Fruit fly (Drosophila melanogaster) whole organism, embryonic: ENCODE measurements around the gene Mlc1.
A peak's percentile ranks its signal among the peaks of the same experiment; 100 is the strongest.

Experiments used
- Atf-2 ChIP-seq: fragments of 200-800 bp; sonication (Bioruptor generic); optimal IDR thresholded peaks from 2 replicates; lab custom pipeline; 2016; ENCODE audit warnings: missing biosample characterization, missing genetic modification characterization
- Atf6 ChIP-seq: fragments of 200-800 bp; sonication (Bioruptor generic); IDR thresholded peaks from 2 replicates; pipeline ENCODE4 v1.3.6; 2022; ENCODE audit warnings: missing biosample characterization, missing genetic modification characterization
- CG1024 ChIP-seq: fragments of 200-800 bp; sonication (Bioruptor generic); IDR thresholded peaks from 2 replicates; pipeline ENCODE4 v1.3.6; 2022; ENCODE audit warnings: missing biosample characterization, missing genetic modification characterization
- CG10274 ChIP-seq: fragments of 200-800 bp; sonication (Bioruptor generic); optimal IDR thresholded peaks from 3 replicates; lab custom pipeline; 2017; ENCODE audit warnings: missing biosample characterization, mild to moderate bottlenecking, missing genetic modification characterization
- CG10366 ChIP-seq: fragments of 200-800 bp; sonication (Bioruptor generic); IDR thresholded peaks from 2 replicates; pipeline ENCODE4 v1.3.6; 2022; ENCODE audit warnings: missing biosample characterization, missing genetic modification characterization
- CG11560 ChIP-seq: fragments of 200-800 bp; sonication (Bioruptor generic); IDR thresholded peaks from 3 replicates; pipeline ENCODE4 v1.3.6; 2022; ENCODE audit warnings: missing biosample characterization, missing genetic modification characterization
- CG1233 ChIP-seq: fragments of 200-800 bp; sonication (Bioruptor generic); optimal IDR thresholded peaks from 4 replicates; lab custom pipeline; 2018; ENCODE audit warnings: missing biosample characterization, mild to moderate bottlenecking, missing genetic modification characterization
- CG12391 ChIP-seq: fragments of 200-800 bp; sonication (Bioruptor generic); optimal IDR thresholded peaks from 3 replicates; lab custom pipeline; 2018; ENCODE audit warnings: missing biosample characterization, mild to moderate bottlenecking, missing genetic modification characterization, moderate library complexity
- CG14860 ChIP-seq: fragments of 200-800 bp; sonication (Bioruptor generic); IDR thresholded peaks from 3 replicates; pipeline ENCODE4 v1.3.6; 2022; ENCODE audit warnings: missing biosample characterization, missing genetic modification characterization; ENCODE audit not compliant: partially characterized antibody
- CG14965 ChIP-seq: fragments of 200-800 bp; sonication (Bioruptor generic); optimal IDR thresholded peaks from 2 replicates; lab custom pipeline; 2016; ENCODE audit warnings: missing biosample characterization, missing genetic modification characterization, borderline replicate concordance
- CG1529 ChIP-seq: fragments of 200-800 bp; sonication (Bioruptor generic); optimal IDR thresholded peaks from 3 replicates; lab custom pipeline; 2018; ENCODE audit warnings: missing biosample characterization, missing genetic modification characterization
- CG15696 ChIP-seq: fragments of 200-800 bp; sonication (Bioruptor generic); optimal IDR thresholded peaks from 2 replicates; lab custom pipeline; 2019; ENCODE audit warnings: missing biosample characterization, mild to moderate bottlenecking, missing genetic modification characterization, moderate library complexity
- CG17361 ChIP-seq: fragments of 200-800 bp; sonication (Bioruptor generic); IDR thresholded peaks from 3 replicates; pipeline ENCODE4 v1.3.6; 2022; ENCODE audit warnings: missing biosample characterization, missing genetic modification characterization
- CG17802 ChIP-seq: fragments of 200-800 bp; sonication (Bioruptor generic); optimal IDR thresholded peaks from 2 replicates; lab custom pipeline; 2018; ENCODE audit warnings: missing biosample characterization, mild to moderate bottlenecking, missing genetic modification characterization, moderate library complexity
- CG1792 ChIP-seq: fragments of 200-800 bp; sonication (Bioruptor generic); optimal IDR thresholded peaks from 2 replicates; lab custom pipeline; 2016; ENCODE audit warnings: missing biosample characterization, missing genetic modification characterization
- CG18476 ChIP-seq: fragments of 200-800 bp; sonication (Bioruptor generic); optimal IDR thresholded peaks from 2 replicates; lab custom pipeline; 2016; ENCODE audit warnings: missing biosample characterization, mild to moderate bottlenecking, missing genetic modification characterization
- CG3995 ChIP-seq: fragments of 200-800 bp; sonication (Bioruptor generic); optimal IDR thresholded peaks from 3 replicates; lab custom pipeline; 2016; ENCODE audit warnings: missing biosample characterization, missing genetic modification characterization
- CG7556 ChIP-seq: fragments of 200-800 bp; sonication (Bioruptor generic); optimal IDR thresholded peaks from 2 replicates; lab custom pipeline; 2017; ENCODE audit warnings: missing biosample characterization, mild to moderate bottlenecking, missing genetic modification characterization
- CG9797 ChIP-seq: fragments of 200-800 bp; sonication (Bioruptor generic); optimal IDR thresholded peaks from 3 replicates; lab custom pipeline; 2018; ENCODE audit warnings: missing biosample characterization, mild to moderate bottlenecking, missing genetic modification characterization
- Camta ChIP-seq: fragments of 200-800 bp; sonication (Bioruptor generic); optimal IDR thresholded peaks from 2 replicates; lab custom pipeline; 2016; ENCODE audit warnings: missing biosample characterization, missing genetic modification characterization
- CkIIα-i1 ChIP-seq: fragments of 200-800 bp; sonication (Bioruptor generic); IDR thresholded peaks from 2 replicates; pipeline ENCODE4 v1.3.6; 2022; ENCODE audit warnings: missing biosample characterization, missing genetic modification characterization
- D19B ChIP-seq: fragments of 200-800 bp; sonication (Bioruptor generic); optimal IDR thresholded peaks from 2 replicates; lab custom pipeline; 2017; ENCODE audit warnings: missing biosample characterization, mild to moderate bottlenecking, missing genetic modification characterization
- Dad ChIP-seq: fragments of 200-800 bp; sonication (Bioruptor generic); optimal IDR thresholded peaks from 3 replicates; lab custom pipeline; 2016; ENCODE audit warnings: missing biosample characterization, missing genetic modification characterization
- HmgZ ChIP-seq: fragments of 200-800 bp; sonication (Bioruptor generic); optimal IDR thresholded peaks from 2 replicates; lab custom pipeline; 2018; ENCODE audit warnings: missing biosample characterization, mild to moderate bottlenecking, missing genetic modification characterization
- Hmx ChIP-seq: fragments of 200-800 bp; sonication (Bioruptor generic); optimal IDR thresholded peaks from 2 replicates; lab custom pipeline; 2016; ENCODE audit warnings: missing biosample characterization, missing genetic modification characterization
- NC2α ChIP-seq: fragments of 200-800 bp; sonication (Bioruptor generic); optimal IDR thresholded peaks from 2 replicates; lab custom pipeline; 2016; ENCODE audit warnings: missing biosample characterization, missing genetic modification characterization
- NC2β ChIP-seq: fragments of 200-800 bp; sonication (Bioruptor generic); optimal IDR thresholded peaks from 2 replicates; lab custom pipeline; 2016; ENCODE audit warnings: missing biosample characterization, missing genetic modification characterization
- Nf-YA ChIP-seq: fragments of 200-800 bp; sonication (Bioruptor generic); IDR thresholded peaks from 2 replicates; pipeline ENCODE4 v1.3.6; 2022; ENCODE audit warnings: missing biosample characterization, missing genetic modification characterization
- Rfx ChIP-seq: fragments of 200-800 bp; sonication (Bioruptor generic); IDR thresholded peaks from 2 replicates; pipeline ENCODE4 v1.3.6; 2022; ENCODE audit warnings: missing biosample characterization, missing genetic modification characterization
- Sox102F ChIP-seq: fragments of 200-800 bp; sonication (Bioruptor generic); optimal IDR thresholded peaks from 2 replicates; lab custom pipeline; 2018; ENCODE audit warnings: missing biosample characterization, mild to moderate bottlenecking, missing genetic modification characterization, moderate library complexity
- Stat92E ChIP-seq, 3 experiments: fragments of >200 bp in 2 of 3; fragments of 200-800 bp in 1 of 3; sonication (Bioruptor generic) in 1 of 3; optimal IDR thresholded peaks; 2 replicates each; lab custom pipeline; 2017 to 2019; ENCODE audit warnings: missing biosample characterization in 3 of 3, missing genetic modification characterization in 3 of 3, mild to moderate bottlenecking in 1 of 3, moderate library complexity in 1 of 3
- al ChIP-seq: fragments of 200-800 bp; sonication (Bioruptor generic); IDR thresholded peaks from 2 replicates; pipeline ENCODE4 v1.3.6; 2022; ENCODE audit warnings: missing biosample characterization, missing genetic modification characterization
- az2 ChIP-seq: fragments of 200-800 bp; sonication (Bioruptor generic); optimal IDR thresholded peaks from 3 replicates; lab custom pipeline; 2016; ENCODE audit warnings: missing biosample characterization, missing genetic modification characterization
- chm ChIP-seq: fragments of 200-800 bp; sonication (Bioruptor generic); IDR thresholded peaks from 2 replicates; pipeline ENCODE4 v1.3.6; 2022; ENCODE audit warnings: missing biosample characterization, missing genetic modification characterization
- dpn ChIP-seq, 2 experiments: fragments of 200-800 bp; sonication (Bioruptor generic); optimal IDR thresholded peaks; 3 replicates each; lab custom pipeline; 2016; ENCODE audit warnings: missing biosample characterization in 2 of 2, missing genetic modification characterization in 2 of 2
- fru ChIP-seq: fragments of >200 bp; optimal IDR thresholded peaks from 2 replicates; lab custom pipeline; 2017
- her ChIP-seq: fragments of 200-800 bp; sonication (Bioruptor generic); optimal IDR thresholded peaks from 2 replicates; lab custom pipeline; 2016; ENCODE audit warnings: missing biosample characterization, missing genetic modification characterization
- kah ChIP-seq: fragments of 200-800 bp; sonication (Bioruptor generic); optimal IDR thresholded peaks from 2 replicates; lab custom pipeline; 2018; ENCODE audit warnings: missing biosample characterization, mild to moderate bottlenecking, missing genetic modification characterization
- nerfin-1 ChIP-seq: fragments of 200-800 bp; sonication (Bioruptor generic); optimal IDR thresholded peaks from 3 replicates; lab custom pipeline; 2019; ENCODE audit warnings: missing biosample characterization, mild to moderate bottlenecking, missing genetic modification characterization, moderate library complexity
- nerfin-2 ChIP-seq: fragments of 200-800 bp; sonication (Bioruptor generic); IDR thresholded peaks from 2 replicates; pipeline ENCODE4 v1.3.6; 2022; ENCODE audit warnings: missing biosample characterization, missing genetic modification characterization; ENCODE audit not compliant: partially characterized antibody
- otp ChIP-seq: fragments of 200-800 bp; sonication (Bioruptor generic); IDR thresholded peaks from 3 replicates; pipeline ENCODE4, ENCODE4 v1.3.6; 2022; ENCODE audit warnings: missing biosample characterization, missing genetic modification characterization
- prd ChIP-seq, 3 experiments: fragments of >200 bp in 2 of 3; fragments of 200-800 bp in 1 of 3; sonication (Bioruptor generic) in 1 of 3; optimal IDR thresholded peaks in 2 of 3; IDR thresholded peaks in 1 of 3; 2 replicates in 2 of 3; 3 replicates in 1 of 3; pipeline versions ENCODE4 v1.3.6 to Lab custom; 2017 to 2022; ENCODE audit warnings: missing biosample characterization in 1 of 3, missing genetic modification characterization in 1 of 3
- pzg ChIP-seq: fragments of 200-800 bp; sonication (Bioruptor generic); optimal IDR thresholded peaks from 3 replicates; lab custom pipeline; 2018; ENCODE audit warnings: missing biosample characterization, mild to moderate bottlenecking, missing genetic modification characterization, moderate library complexity
- repo ChIP-seq: fragments of 200-800 bp; sonication (Bioruptor generic); optimal IDR thresholded peaks from 2 replicates; lab custom pipeline; 2016; ENCODE audit warnings: missing biosample characterization, missing genetic modification characterization
- sima ChIP-seq: fragments of 200-800 bp; sonication (Bioruptor generic); optimal IDR thresholded peaks from 2 replicates; lab custom pipeline; 2016; ENCODE audit warnings: missing biosample characterization, missing genetic modification characterization
- unc-4 ChIP-seq: fragments of 200-800 bp; sonication (Bioruptor generic); IDR thresholded peaks from 2 replicates; pipeline ENCODE4 v1.3.6; 2022; ENCODE audit warnings: missing biosample characterization, missing genetic modification characterization; ENCODE audit not compliant: partially characterized antibody
- vfl ChIP-seq: fragments of 200-800 bp; sonication (Bioruptor generic); optimal IDR thresholded peaks from 2 replicates; lab custom pipeline; 2016; ENCODE audit warnings: missing biosample characterization, missing genetic modification characterization
- wdn ChIP-seq: fragments of 200-800 bp; sonication (Bioruptor generic); IDR thresholded peaks from 2 replicates; pipeline ENCODE4 v1.3.6; 2022; ENCODE audit warnings: missing biosample characterization, missing genetic modification characterization
- zen ChIP-seq: fragments of 200-800 bp; sonication (Bioruptor generic); optimal IDR thresholded peaks from 3 replicates; lab custom pipeline; 2018; ENCODE audit warnings: missing biosample characterization, mild to moderate bottlenecking, missing genetic modification characterization, moderate library complexity
- zf30C ChIP-seq: fragments of 200-800 bp; sonication (Bioruptor generic); optimal IDR thresholded peaks from 3 replicates; lab custom pipeline; 2018; ENCODE audit warnings: missing biosample characterization, mild to moderate bottlenecking, missing genetic modification characterization

Mlc1 gene

DNA sequence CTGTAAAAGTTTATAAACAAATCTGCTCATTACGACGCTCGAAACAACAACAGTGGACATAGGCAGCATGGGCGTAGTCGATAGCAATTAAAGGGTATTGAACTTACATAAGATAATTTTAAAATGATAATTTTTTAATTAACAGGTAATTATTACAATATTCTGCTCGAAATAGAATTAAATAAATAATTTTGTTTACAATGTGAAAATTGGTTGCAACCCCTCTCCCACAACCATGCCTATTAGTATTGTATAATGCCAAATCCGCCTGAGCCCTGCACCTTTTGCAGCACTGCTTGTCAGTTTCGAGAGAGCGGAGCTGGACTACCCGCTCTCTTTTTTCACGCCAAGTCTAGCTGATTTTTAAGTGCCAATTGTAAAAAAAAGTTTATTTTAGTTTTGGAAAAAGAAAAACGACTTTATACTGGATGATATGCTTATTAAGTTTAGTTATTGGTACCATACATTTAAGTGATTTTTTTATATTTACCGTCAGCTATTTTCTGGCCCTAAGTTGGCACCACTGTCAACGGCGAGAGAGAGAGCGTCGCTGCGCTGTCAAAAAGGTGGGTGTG lies 23.9 kb downstream of the Mlc1 start, which contains the start of the genes CG5611 and Mtl (continued):
- TF ChIP-seq CG17802 (tag; lab: Kevin White, UChicago) (peak; percentile 95), nerfin-1 (tag; lab: Kevin White, UChicago) (peak; percentile 99), CG11560 (tag; lab: Robert Waterston, UW) (peak; percentile 96), CG14965 (GFP tag; lab: Kevin White, UChicago) (peak; percentile 60), CG3995 (peak; percentile 88), sima (GFP tag; lab: Kevin White, UChicago) (peak; percentile 91), Sox102F (GFP tag; lab: Kevin White, UChicago) (peak; percentile 100), otp (GFP tag; lab: Robert Waterston, UW) (peak; percentile 100), kah (peak; percentile 98), repo (peak; percentile 96), CG1792 (GFP tag; lab: Kevin White, UChicago) (peak; percentile 95), vfl (peak; percentile 99), zen (tag; lab: Kevin White, UChicago) (peak; percentile 100), CG14860 (GFP tag; lab: Robert Waterston, UW) (no peak), NC2β (GFP tag; lab: Kevin White, UChicago) (peak; percentile 96), Camta (peak; percentile 99), HmgZ (tag; lab: Kevin White, UChicago) (peak; percentile 100), CkIIα-i1 (GFP tag; lab: Robert Waterston, UW) (peak; percentile 99), chm (GFP tag; lab: Robert Waterston, UW) (peak; percentile 100), az2 (GFP tag; lab: Kevin White, UChicago) (peak; percentile 100), Atf-2 (GFP tag; lab: Kevin White, UChicago) (peak; percentile 96), wdn (GFP tag; lab: Robert Waterston, UW) (peak; percentile 100), Rfx (peak; percentile 100), zf30C (GFP tag; lab: Kevin White, UChicago) (peak; percentile 56), NC2α (GFP tag; lab: Kevin White, UChicago) (peak; percentile 93), pzg (peak; percentile 64), D19B (GFP tag; lab: Kevin White, UChicago) (peak; percentile 98), CG1024 (GFP tag; lab: Robert Waterston, UW) (peak; percentile 98), Nf-YA (GFP tag; lab: Robert Waterston, UW) (peak; percentile 99), CG1233 (GFP tag; lab: Kevin White, UChicago) (peak; percentile 99), CG17361 (GFP tag; lab: Robert Waterston, UW) (peak; percentile 100), al (peak; percentile 100), CG12391 (peak; percentile 100), Dad (peak; percentile 97), prd (optimal IDR thresholded peaks at IDR 0.05; lab: Kevin White, UChicago) (no peak), prd (GFP tag; IDR thresholded peaks at IDR 0.05; lab: Robert Waterston, UW) (peak; percentile 100), CG10366 (GFP tag; lab: Robert Waterston, UW) (peak; percentile 100), CG9797 (GFP tag; lab: Kevin White, UChicago) (peak; percentile 60), Atf6 (GFP tag; lab: Robert Waterston, UW) (peak; percentile 100), nerfin-2 (GFP tag; lab: Robert Waterston, UW) (0 out of 2 replicates have a peak, but pooled peaks have one; percentile 9), fru (no peak), CG7556 (peak; percentile 99), CG18476 (GFP tag; lab: Kevin White, UChicago) (peak; percentile 99), unc-4 (GFP tag; lab: Robert Waterston, UW) (no peak), Stat92E (GFP tag; optimal IDR thresholded peaks at IDR 0.05; lab: Kevin White, UChicago) (peak in 1 of 3 experiments; percentile 96), dpn (GFP tag; optimal IDR thresholded peaks at IDR 0.05; lab: Kevin White, UChicago) (peak; percentile 99 to 100), CG10274 (GFP tag; lab: Kevin White, UChicago) (peak; percentile 95), her (GFP tag; lab: Kevin White, UChicago) (peak; percentile 83), Hmx (GFP tag; lab: Kevin White, UChicago) (peak; percentile 97), CG15696 (peak; percentile 100), CG1529 (GFP tag; lab: Kevin White, UChicago) (peak; percentile 99)
